Worm (Caenorhabditis elegans) whole organism, midembryonic: Measurements from ENCODE around the gene W08A12.3.
A peak's percentile ranks its signal among the peaks of the same experiment; 100 is the strongest.

Experiments used
- T22C8.4 ChIP-seq: fragments of 200-800 bp; sonication (Bioruptor generic); IDR thresholded peaks from 2 replicates; pipeline ENCODE4 v1.3.6; 2022; ENCODE audit warnings: missing genetic modification characterization, missing compliant biosample characterization
- cog-1 ChIP-seq: sonication (generic microtip); optimal IDR thresholded peaks from 2 replicates; lab custom pipeline; 2016; ENCODE audit warnings: missing genetic modification characterization, missing compliant biosample characterization
- flt-1 ChIP-seq: fragments of 200-800 bp; sonication (Bioruptor generic); IDR thresholded peaks from 2 replicates; pipeline ENCODE4 v1.3.6; 2022; ENCODE audit warnings: missing genetic modification characterization, missing compliant biosample characterization
- klf-2 ChIP-seq: fragments of 200-800 bp; sonication (Bioruptor generic); conservative IDR thresholded peaks from 2 replicates; pipeline ENCODE4 v1.3.6; 2022; ENCODE audit warnings: missing genetic modification reagents, missing genetic modification characterization, missing compliant biosample characterization
- med-1 ChIP-seq: sonication (generic microtip); optimal IDR thresholded peaks from 2 replicates; lab custom pipeline; 2017; ENCODE audit warnings: missing genetic modification characterization, mild to moderate bottlenecking, missing compliant biosample characterization, antibody characterized with exemption, missing genetic modification reagents; ENCODE audit not compliant: insufficient read depth
- ref-1 ChIP-seq: fragments of 200-800 bp; sonication (Bioruptor generic); conservative IDR thresholded peaks from 2 replicates; pipeline ENCODE4 v1.3.6; 2022; ENCODE audit warnings: missing genetic modification reagents, missing genetic modification characterization, missing compliant biosample characterization
- tab-1 ChIP-seq: fragments of 200-800 bp; sonication (Bioruptor generic); IDR thresholded peaks from 2 replicates; pipeline ENCODE4 v1.3.6; 2022; ENCODE audit warnings: missing genetic modification characterization, missing compliant biosample characterization
- ztf-23 ChIP-seq: fragments of 200-800 bp; sonication (Bioruptor generic); IDR thresholded peaks from 2 replicates; pipeline ENCODE4 v1.3.6; 2022; ENCODE audit warnings: missing genetic modification reagents, missing genetic modification characterization, missing compliant biosample characterization
- ztf-29 ChIP-seq: fragments of 200-800 bp; sonication (Bioruptor generic); IDR thresholded peaks from 2 replicates; pipeline ENCODE4 v1.3.6; 2022; ENCODE audit warnings: missing genetic modification reagents, missing genetic modification characterization, missing compliant biosample characterization

Gene W08A12.3

DNA sequence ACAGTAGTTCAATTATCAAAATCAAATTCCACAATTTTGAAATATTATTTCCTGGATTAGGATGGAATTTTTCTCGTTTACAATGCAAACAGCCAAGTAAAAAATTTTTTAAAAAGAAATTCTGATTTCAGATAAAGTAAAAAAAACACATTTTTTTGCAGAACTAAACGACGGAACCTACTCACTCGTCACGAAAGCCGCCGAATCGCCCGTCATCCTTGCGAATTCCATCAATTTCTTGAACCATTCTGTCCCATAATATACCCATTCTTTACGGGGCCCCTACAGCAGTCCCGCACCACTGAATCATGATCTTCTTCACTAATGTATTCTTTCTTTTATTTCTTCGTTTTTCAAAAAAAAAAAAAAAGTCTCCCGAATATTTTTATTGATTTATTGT, 29.5 kb downstream of the W08A12.3 start:
- TF ChIP-seq ztf-23 (GFP tag; lab: Robert Waterston, UW) (no peak), ref-1 (GFP tag; lab: Robert Waterston, UW) (no peak), ztf-29 (GFP tag; lab: Robert Waterston, UW) (no peak), med-1 (no peak), flt-1 (GFP tag; lab: Robert Waterston, UW) (no peak), tab-1 (no peak), T22C8.4 (GFP tag; lab: Robert Waterston, UW) (no peak), klf-2 (GFP tag; lab: Robert Waterston, UW) (no peak), cog-1 (tag; lab: Kevin White, UChicago) (no peak)

DNA sequence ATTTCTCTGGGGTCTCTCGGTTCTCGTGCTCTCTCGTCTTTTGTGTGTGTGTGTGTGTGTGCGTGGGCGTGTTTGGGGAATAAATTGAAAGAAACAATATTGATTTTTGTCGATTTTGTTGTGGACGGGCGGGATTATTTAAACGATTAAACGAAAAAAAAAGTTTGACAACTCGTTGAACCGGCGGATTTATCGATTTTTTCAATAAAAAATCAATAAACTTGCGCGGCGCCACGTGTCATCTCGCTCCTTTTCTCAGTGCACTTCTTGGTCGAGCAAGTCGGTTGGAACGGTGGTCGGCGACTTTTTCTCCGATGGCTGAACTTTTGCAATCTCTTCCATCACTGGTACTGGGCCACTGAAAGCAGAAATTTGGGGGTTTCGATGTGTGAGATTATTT, 30.3 kb downstream of the W08A12.3 start:
- TF ChIP-seq tab-1 (no peak), ref-1 (GFP tag; lab: Robert Waterston, UW) (no peak), cog-1 (tag; lab: Kevin White, UChicago) (no peak), med-1 (no peak), flt-1 (GFP tag; lab: Robert Waterston, UW) (no peak), klf-2 (GFP tag; lab: Robert Waterston, UW) (no peak), T22C8.4 (GFP tag; lab: Robert Waterston, UW) (peak; percentile 79), ztf-23 (GFP tag; lab: Robert Waterston, UW) (no peak)

DNA sequence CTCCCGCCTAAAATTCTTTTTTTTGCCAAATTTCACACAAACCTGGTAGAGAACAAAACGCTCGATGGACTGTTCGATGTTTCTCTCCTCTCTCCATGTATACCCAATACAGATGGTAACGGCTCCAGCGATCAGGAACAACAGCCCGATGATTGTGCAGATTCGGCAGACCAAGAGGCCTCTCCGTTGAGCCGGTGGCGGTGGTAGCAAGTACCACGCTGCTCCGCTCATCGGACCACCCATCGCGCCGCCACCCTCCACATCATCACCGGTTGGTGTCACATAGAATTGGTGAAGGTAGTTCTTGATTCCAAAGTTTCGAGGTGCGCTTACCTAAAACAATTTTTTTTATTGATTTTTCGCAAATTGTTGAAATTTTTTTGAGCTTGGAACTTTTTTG, 32.1 kb downstream of the W08A12.3 start:
- TF ChIP-seq T22C8.4 (GFP tag; lab: Robert Waterston, UW) = no peak
- no peak for TF ChIP-seq ztf-29 (GFP tag; lab: Robert Waterston, UW)
- TF ChIP-seq klf-2 (GFP tag; lab: Robert Waterston, UW) = no peak
- no peak for TF ChIP-seq flt-1 (GFP tag; lab: Robert Waterston, UW)
- TF ChIP-seq tab-1 = no peak
- no peak for TF ChIP-seq med-1
- TF ChIP-seq ref-1 (GFP tag; lab: Robert Waterston, UW) = no peak
- no peak for TF ChIP-seq ztf-23 (GFP tag; lab: Robert Waterston, UW)
- TF ChIP-seq cog-1 (tag; lab: Kevin White, UChicago) = no peak

DNA sequence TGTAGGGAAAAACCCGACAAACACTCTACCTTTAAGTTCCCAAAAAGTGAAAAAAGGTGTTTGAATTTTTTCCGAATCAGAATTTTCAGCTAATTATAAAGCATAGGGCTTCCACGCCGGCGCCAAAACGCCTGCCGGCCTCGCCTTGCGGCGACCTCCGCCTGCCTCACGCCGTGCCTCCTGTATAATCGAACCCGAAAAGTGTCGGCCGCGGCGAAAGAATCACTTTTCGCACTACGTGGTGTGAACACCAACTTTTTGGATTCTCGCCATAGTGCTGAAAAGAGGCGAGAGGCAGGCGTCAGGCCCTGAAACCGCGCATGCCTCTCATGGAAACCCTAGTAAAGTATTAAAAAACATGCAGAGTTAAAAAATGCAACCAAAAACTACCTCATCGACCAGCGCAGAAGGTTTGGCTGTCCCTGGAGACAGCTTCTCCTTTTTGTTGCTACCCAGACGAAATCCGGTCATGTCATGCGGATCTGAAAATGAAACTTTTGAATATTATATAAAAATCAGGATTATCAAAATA, 32.9 kb downstream of the W08A12.3 start, which contains the start of gene nrsn-1:
Gene nrsn-1, minus strand, starts transcription at position 482 of the 532 bp plus-strand sequence.
- TF ChIP-seq cog-1 (tag; lab: Kevin White, UChicago) (no peak), klf-2 (GFP tag; lab: Robert Waterston, UW) (no peak), med-1 (no peak), ztf-29 (GFP tag; lab: Robert Waterston, UW) (no peak), tab-1 (0 out of 2 replicates have a peak, but pooled peaks have one; percentile 19), ref-1 (GFP tag; lab: Robert Waterston, UW) (no peak), ztf-23 (GFP tag; lab: Robert Waterston, UW) (no peak), T22C8.4 (GFP tag; lab: Robert Waterston, UW) (no peak)

DNA sequence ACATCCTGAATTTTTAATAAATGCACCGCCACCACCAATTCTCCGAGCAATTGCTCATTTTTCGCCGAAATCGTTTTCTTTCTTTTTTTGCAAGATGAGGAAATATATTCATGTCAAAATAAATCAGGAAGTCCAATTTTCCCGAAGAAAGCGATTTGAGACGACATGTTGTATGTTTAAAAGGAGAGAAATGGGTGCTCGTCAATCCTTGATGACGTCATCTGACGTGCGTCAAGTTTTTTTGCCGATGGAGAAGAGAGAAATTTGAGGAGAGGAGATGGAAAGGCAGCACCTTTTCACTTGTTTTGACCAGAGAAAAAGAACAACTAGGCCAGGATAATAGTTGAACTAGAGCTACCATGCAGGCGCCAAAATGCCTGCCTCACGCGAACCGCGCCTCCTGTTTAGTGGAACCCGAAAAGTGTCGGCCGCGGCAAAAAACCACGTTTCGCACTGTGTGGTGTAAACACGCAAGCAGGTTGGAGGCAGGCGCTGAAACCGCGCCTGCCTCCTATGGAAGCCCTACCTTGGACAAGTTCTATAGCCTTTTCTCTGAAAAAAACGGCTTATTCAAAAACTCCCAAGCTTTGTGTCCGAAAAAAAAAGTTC, 33.7 kb downstream of the W08A12.3 start:
- no peak for TF ChIP-seq med-1
- no peak for TF ChIP-seq flt-1 (GFP tag; lab: Robert Waterston, UW)
- no peak for TF ChIP-seq tab-1
- no peak for TF ChIP-seq ref-1 (GFP tag; lab: Robert Waterston, UW)
- no peak for TF ChIP-seq ztf-23 (GFP tag; lab: Robert Waterston, UW)
- TF ChIP-seq T22C8.4 (GFP tag; lab: Robert Waterston, UW) = no peak
- no peak for TF ChIP-seq ztf-29 (GFP tag; lab: Robert Waterston, UW)

DNA sequence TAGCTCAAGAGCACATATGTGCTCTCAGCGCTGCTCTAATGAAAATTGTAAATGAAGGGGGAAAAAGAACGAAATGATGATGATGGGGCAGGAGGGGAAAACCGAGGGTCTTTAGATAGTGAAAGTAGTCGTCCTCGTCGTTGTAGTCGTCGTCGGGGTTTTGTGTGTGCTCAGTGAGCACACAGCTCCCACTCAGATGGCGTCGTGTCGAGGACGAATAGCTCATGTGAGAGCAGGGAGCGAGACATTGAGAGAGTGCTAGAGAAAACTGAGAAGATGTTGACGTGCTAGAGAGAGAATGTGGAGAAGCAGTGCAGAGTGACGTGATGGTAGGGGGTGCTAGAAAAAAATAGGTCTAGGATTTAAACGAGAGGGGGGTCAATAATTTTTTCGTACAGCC, 35.1 kb downstream of the W08A12.3 start:
- TF ChIP-seq tab-1 (no peak), klf-2 (GFP tag; lab: Robert Waterston, UW) (no peak), flt-1 (GFP tag; lab: Robert Waterston, UW) (no peak), ref-1 (GFP tag; lab: Robert Waterston, UW) (no peak), T22C8.4 (GFP tag; lab: Robert Waterston, UW) (no peak), ztf-23 (GFP tag; lab: Robert Waterston, UW) (no peak), cog-1 (tag; lab: Kevin White, UChicago) (no peak), med-1 (no peak), ztf-29 (GFP tag; lab: Robert Waterston, UW) (no peak)

DNA sequence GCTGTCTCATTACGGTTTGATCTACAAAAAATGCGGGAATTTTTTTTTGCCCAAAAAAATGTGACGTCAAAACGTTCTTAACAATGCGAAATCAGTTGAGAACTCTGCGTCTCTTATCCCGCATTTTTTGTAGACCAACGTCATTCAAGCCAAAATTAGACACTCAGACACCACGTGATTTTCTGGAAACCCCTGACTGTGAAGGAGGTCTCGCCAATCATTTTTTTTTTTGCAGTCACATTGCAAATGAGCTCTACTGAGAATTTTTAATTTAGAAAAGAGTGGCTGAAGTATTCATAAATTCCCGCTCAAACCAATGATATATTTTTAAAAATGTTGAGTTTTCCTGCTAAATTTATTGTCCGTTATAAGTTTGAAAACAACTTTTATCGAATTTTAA, 35.9 kb downstream of the W08A12.3 start:
- no peak for TF ChIP-seq ztf-29 (GFP tag; lab: Robert Waterston, UW)
- no peak for TF ChIP-seq tab-1
- no peak for TF ChIP-seq ref-1 (GFP tag; lab: Robert Waterston, UW)
- TF ChIP-seq med-1 = no peak
- no peak for TF ChIP-seq klf-2 (GFP tag; lab: Robert Waterston, UW)
- no peak for TF ChIP-seq flt-1 (GFP tag; lab: Robert Waterston, UW)
- TF ChIP-seq T22C8.4 (GFP tag; lab: Robert Waterston, UW) = no peak
- no peak for TF ChIP-seq cog-1 (tag; lab: Kevin White, UChicago)
- no peak for TF ChIP-seq ztf-23 (GFP tag; lab: Robert Waterston, UW)

DNA sequence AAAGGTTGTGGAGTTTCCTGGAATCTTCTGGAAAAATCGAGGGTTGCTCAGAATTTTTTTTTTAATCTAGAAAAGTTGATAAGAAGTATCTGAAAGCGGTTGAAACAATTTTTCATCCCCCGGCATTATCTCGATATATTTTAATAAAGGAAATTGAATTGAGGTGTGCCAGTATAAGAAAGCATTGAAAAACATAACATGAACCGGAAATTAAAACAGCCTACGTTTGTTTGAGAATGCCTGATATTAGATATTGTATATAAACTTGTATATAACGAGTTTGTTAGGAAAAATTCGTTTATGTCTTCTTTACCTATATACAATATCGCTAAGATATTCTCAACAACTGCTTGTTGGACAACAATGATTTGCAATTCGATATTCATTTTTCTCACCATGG, 42.1 kb downstream of the W08A12.3 start, which contains the start of gene str-30:
Gene str-30, plus strand, starts transcription at position 301 of the 400 bp plus-strand sequence.
- no peak for TF ChIP-seq flt-1 (GFP tag; lab: Robert Waterston, UW)
- TF ChIP-seq med-1 = no peak
- no peak for TF ChIP-seq tab-1
- TF ChIP-seq T22C8.4 (GFP tag; lab: Robert Waterston, UW) = no peak
- no peak for TF ChIP-seq cog-1 (tag; lab: Kevin White, UChicago)
- TF ChIP-seq ztf-29 (GFP tag; lab: Robert Waterston, UW) = no peak
- TF ChIP-seq klf-2 (GFP tag; lab: Robert Waterston, UW) = no peak
- TF ChIP-seq ref-1 (GFP tag; lab: Robert Waterston, UW) = no peak
- no peak for TF ChIP-seq ztf-23 (GFP tag; lab: Robert Waterston, UW)
